Worm (Caenorhabditis elegans) whole organism, L1 larva: ENCODE results near the gene rev-1.

Source experiments
- aly-2 ChIP-seq: fragments of 150-350 bp; optimal IDR thresholded peaks from 2 replicates; lab custom pipeline; 2014; ENCODE audit warnings: missing biosample characterization, missing genetic modification characterization
- ces-1 ChIP-seq: fragments of 150-350 bp; optimal IDR thresholded peaks from 2 replicates; lab custom pipeline; 2014; ENCODE audit warnings: missing biosample characterization, missing genetic modification reagents, missing genetic modification characterization
- fkh-10 ChIP-seq: sonication (generic microtip); optimal IDR thresholded peaks from 2 replicates; lab custom pipeline; 2017; ENCODE audit warnings: missing biosample characterization, missing genetic modification reagents, missing genetic modification characterization
- lir-3 ChIP-seq: sonication (generic microtip); optimal IDR thresholded peaks from 2 replicates; lab custom pipeline; 2016; ENCODE audit warnings: mild to moderate bottlenecking, missing genetic modification characterization, moderate library complexity, missing compliant biosample characterization; ENCODE audit not compliant: poor library complexity
- lsy-2 ChIP-seq, 2 experiments: fragments of 150-350 bp; optimal IDR thresholded peaks; 2 replicates each; lab custom pipeline; 2014; ENCODE audit warnings: missing biosample characterization in 2 of 2, missing genetic modification characterization in 2 of 2
- nhr-12 ChIP-seq: sonication (generic microtip); optimal IDR thresholded peaks from 2 replicates; lab custom pipeline; 2017; ENCODE audit warnings: missing biosample characterization, missing genetic modification characterization
- ztf-4 ChIP-seq: fragments of 150-350 bp; optimal IDR thresholded peaks from 2 replicates; lab custom pipeline; 2014; ENCODE audit warnings: missing biosample characterization, missing genetic modification characterization

- TF ChIP-seq lir-3 (tag; lab: Kevin White, UChicago) (no peak), aly-2 (no peak), nhr-12 (tag; lab: Kevin White, UChicago) (no peak), lsy-2 (tag; optimal IDR thresholded peaks at IDR 0.05; lab: Kevin White, UChicago) (no peak), ces-1 (GFP tag; lab: Kevin White, UChicago) (no peak), ztf-4 (tag; lab: Kevin White, UChicago) (no peak), fkh-10 (no peak)
Observed at ce11 chrII:7946830-7947425, 46.5 kb downstream of the rev-1 start, which contains the start of gene ZK669.5.
